Fruit fly (Drosophila melanogaster) whole organism, embryonic: ENCODE data around the gene Ir64a.

ENCODE experiments used
- Abd-B ChIP-seq: fragments of 200-800 bp; sonication (Bioruptor generic); optimal IDR thresholded peaks from 2 replicates; lab custom pipeline; 2018; ENCODE audit warnings: missing biosample characterization, mild to moderate bottlenecking, missing genetic modification characterization, moderate library complexity
- CG10565 ChIP-seq: fragments of 200-800 bp; sonication (Bioruptor generic); optimal IDR thresholded peaks from 3 replicates; lab custom pipeline; 2016; ENCODE audit warnings: missing biosample characterization, mild to moderate bottlenecking, missing genetic modification characterization
- CG11247 ChIP-seq: fragments of 200-800 bp; sonication (Bioruptor generic); IDR thresholded peaks from 2 replicates; pipeline ENCODE4 v1.3.6; 2022; ENCODE audit warnings: missing biosample characterization, missing genetic modification characterization
- CG12071 ChIP-seq: fragments of 200-800 bp; sonication (Bioruptor generic); optimal IDR thresholded peaks from 3 replicates; lab custom pipeline; 2018; ENCODE audit warnings: missing biosample characterization, mild to moderate bottlenecking, missing genetic modification characterization
- CG15479 ChIP-seq: fragments of 200-800 bp; sonication (Bioruptor generic); optimal IDR thresholded peaks from 3 replicates; lab custom pipeline; 2019; ENCODE audit warnings: missing biosample characterization, mild to moderate bottlenecking, missing genetic modification characterization, moderate library complexity
- CG17912 ChIP-seq: fragments of 200-800 bp; sonication (Bioruptor generic); optimal IDR thresholded peaks from 2 replicates; lab custom pipeline; 2018; ENCODE audit warnings: missing biosample characterization, mild to moderate bottlenecking, missing genetic modification characterization
- CG18011 ChIP-seq: fragments of 200-800 bp; sonication (Bioruptor generic); optimal IDR thresholded peaks from 2 replicates; lab custom pipeline; 2017; ENCODE audit warnings: missing biosample characterization, missing genetic modification characterization, mild to moderate bottlenecking, moderate library complexity, missing genotype
- CG18476 ChIP-seq: fragments of 200-800 bp; sonication (Bioruptor generic); optimal IDR thresholded peaks from 2 replicates; lab custom pipeline; 2016; ENCODE audit warnings: missing biosample characterization, mild to moderate bottlenecking, missing genetic modification characterization
- CG18599 ChIP-seq: fragments of 200-800 bp; sonication (Bioruptor generic); optimal IDR thresholded peaks from 3 replicates; lab custom pipeline; 2017; ENCODE audit warnings: missing biosample characterization, missing genetic modification characterization, mild to moderate bottlenecking, moderate library complexity, missing genetic modification reagents
- CG30403 ChIP-seq: fragments of 200-800 bp; sonication (Bioruptor generic); optimal IDR thresholded peaks from 3 replicates; lab custom pipeline; 2016; ENCODE audit warnings: missing biosample characterization, missing genetic modification characterization
- CG3407 ChIP-seq: fragments of 200-800 bp; sonication (Bioruptor generic); optimal IDR thresholded peaks from 2 replicates; lab custom pipeline; 2018; ENCODE audit warnings: missing biosample characterization, mild to moderate bottlenecking, missing genetic modification characterization
- CG42726 ChIP-seq: fragments of 200-800 bp; sonication (Bioruptor generic); IDR thresholded peaks from 2 replicates; pipeline ENCODE4 v1.3.6; 2022; ENCODE audit warnings: missing biosample characterization, missing genetic modification characterization; ENCODE audit not compliant: partially characterized antibody
- CG5953 ChIP-seq: fragments of 200-800 bp; sonication (Bioruptor generic); IDR thresholded peaks from 2 replicates; pipeline ENCODE4 v1.3.6; 2022; ENCODE audit warnings: missing biosample characterization, missing genetic modification characterization
- CG7839 ChIP-seq: fragments of 200-800 bp; sonication (Bioruptor generic); optimal IDR thresholded peaks from 3 replicates; lab custom pipeline; 2018; ENCODE audit warnings: missing biosample characterization, mild to moderate bottlenecking, missing genetic modification characterization, moderate library complexity
- CG8478 ChIP-seq: fragments of >200 bp; optimal IDR thresholded peaks from 2 replicates; lab custom pipeline; 2018
- CG8924 ChIP-seq: fragments of 200-800 bp; optimal IDR thresholded peaks from 3 replicates; lab custom pipeline; 2019; ENCODE audit warnings: missing biosample characterization, mild to moderate bottlenecking, missing genetic modification characterization, moderate library complexity
- D ChIP-seq, 2 experiments: fragments of 200-800 bp in 1 of 2; fragments of >200 bp in 1 of 2; sonication (Bioruptor generic) in 1 of 2; optimal IDR thresholded peaks; 2 replicates in 1 of 2; 3 replicates in 1 of 2; lab custom pipeline; 2017; ENCODE audit warnings: mild to moderate bottlenecking in 1 of 2, missing biosample characterization in 1 of 2, missing genetic modification characterization in 1 of 2, missing genetic modification reagents in 1 of 2
- Gug ChIP-seq: fragments of 200-800 bp; sonication (Bioruptor generic); IDR thresholded peaks from 4 replicates; pipeline ENCODE4 v1.3.6; 2022; ENCODE audit warnings: missing biosample characterization, missing genetic modification characterization
- Hand ChIP-seq: fragments of 200-800 bp; sonication (Bioruptor generic); optimal IDR thresholded peaks from 2 replicates; lab custom pipeline; 2017; ENCODE audit warnings: mild to moderate bottlenecking, missing biosample characterization, missing genetic modification reagents, missing genetic modification characterization
- Hr39 ChIP-seq: fragments of >200 bp; optimal IDR thresholded peaks from 2 replicates; lab custom pipeline; 2017
- MESR4 ChIP-seq: fragments of 200-800 bp; sonication (Bioruptor generic); optimal IDR thresholded peaks from 2 replicates; lab custom pipeline; 2018; ENCODE audit warnings: missing biosample characterization, mild to moderate bottlenecking, missing genetic modification characterization, moderate library complexity
- Mes4 ChIP-seq: fragments of 200-800 bp; sonication (Bioruptor generic); optimal IDR thresholded peaks from 2 replicates; lab custom pipeline; 2016; ENCODE audit warnings: missing biosample characterization, missing genetic modification characterization
- Mrtf ChIP-seq: fragments of 200-800 bp; sonication (Bioruptor generic); IDR thresholded peaks from 3 replicates; pipeline ENCODE4 v1.3.6; 2022; ENCODE audit warnings: missing biosample characterization, missing genetic modification characterization
- Myb ChIP-seq: fragments of 200-800 bp; sonication (Bioruptor generic); optimal IDR thresholded peaks from 2 replicates; lab custom pipeline; 2016; ENCODE audit warnings: missing biosample characterization, missing genetic modification characterization
- Ptx1 ChIP-seq: fragments of 200-800 bp; sonication (Bioruptor generic); IDR thresholded peaks from 2 replicates; pipeline ENCODE4 v1.3.6; 2022; ENCODE audit warnings: missing biosample characterization, missing genetic modification characterization
- Scr ChIP-seq: fragments of 200-800 bp; sonication (Bioruptor generic); IDR thresholded peaks from 2 replicates; pipeline ENCODE4 v1.3.6; 2022; ENCODE audit warnings: missing biosample characterization, missing genetic modification characterization; ENCODE audit not compliant: partially characterized antibody
- Sry-δ ChIP-seq: fragments of 200-800 bp; sonication (Bioruptor generic); optimal IDR thresholded peaks from 2 replicates; lab custom pipeline; 2016; ENCODE audit warnings: missing biosample characterization, missing genetic modification characterization
- bab2 ChIP-seq: fragments of 200-800 bp; sonication (Bioruptor generic); optimal IDR thresholded peaks from 2 replicates; lab custom pipeline; 2016; ENCODE audit warnings: missing biosample characterization, missing genetic modification characterization
- bbx ChIP-seq: fragments of 200-800 bp; sonication (Bioruptor generic); IDR thresholded peaks from 2 replicates; pipeline ENCODE4 v1.3.6; 2022; ENCODE audit warnings: missing biosample characterization, missing genetic modification characterization; ENCODE audit not compliant: partially characterized antibody
- br ChIP-seq: fragments of >200 bp; optimal IDR thresholded peaks from 2 replicates; lab custom pipeline; 2017
- ci ChIP-seq: fragments of 200-800 bp; sonication (Bioruptor generic); IDR thresholded peaks from 3 replicates; pipeline ENCODE4 v1.3.6; 2022; ENCODE audit warnings: missing biosample characterization, missing genetic modification characterization
- crol ChIP-seq: fragments of 200-800 bp; sonication (Bioruptor generic); IDR thresholded peaks from 2 replicates; pipeline ENCODE4 v1.3.6; 2022; ENCODE audit warnings: missing biosample characterization, missing genetic modification characterization
- dmrt11E ChIP-seq: fragments of 200-800 bp; sonication (Bioruptor generic); optimal IDR thresholded peaks from 3 replicates; lab custom pipeline; 2018; ENCODE audit warnings: missing biosample characterization, mild to moderate bottlenecking, missing genetic modification characterization, moderate library complexity
- dpn ChIP-seq, 2 experiments: fragments of 200-800 bp; sonication (Bioruptor generic); optimal IDR thresholded peaks; 3 replicates each; lab custom pipeline; 2016; ENCODE audit warnings: missing biosample characterization in 2 of 2, missing genetic modification characterization in 2 of 2
- en ChIP-seq: fragments of 200-800 bp; sonication (Bioruptor generic); optimal IDR thresholded peaks from 2 replicates; lab custom pipeline; 2016; ENCODE audit warnings: missing biosample characterization, missing genetic modification characterization
- eyg ChIP-seq: fragments of 200-800 bp; sonication (Bioruptor generic); optimal IDR thresholded peaks from 3 replicates; lab custom pipeline; 2016; ENCODE audit warnings: missing biosample characterization, missing genetic modification characterization
- hkb ChIP-seq, 2 experiments: fragments of 200-800 bp in 1 of 2; fragments of >200 bp in 1 of 2; sonication (Bioruptor generic) in 1 of 2; IDR thresholded peaks in 1 of 2; optimal IDR thresholded peaks in 1 of 2; 2 replicates each; pipeline versions ENCODE4 v1.3.6 to Lab custom; 2017 to 2022; ENCODE audit warnings: missing biosample characterization in 1 of 2, missing genetic modification characterization in 1 of 2
- jigr1 ChIP-seq: fragments of 200-800 bp; sonication (Bioruptor generic); IDR thresholded peaks from 3 replicates; pipeline ENCODE4 v1.3.6; 2022; ENCODE audit warnings: missing biosample characterization, missing genetic modification characterization
- nerfin-2 ChIP-seq: fragments of 200-800 bp; sonication (Bioruptor generic); IDR thresholded peaks from 2 replicates; pipeline ENCODE4 v1.3.6; 2022; ENCODE audit warnings: missing biosample characterization, missing genetic modification characterization; ENCODE audit not compliant: partially characterized antibody
- p53 ChIP-seq: fragments of 200-800 bp; sonication (Bioruptor generic); optimal IDR thresholded peaks from 2 replicates; lab custom pipeline; 2016; ENCODE audit warnings: missing biosample characterization, missing genetic modification characterization
- pros ChIP-seq: fragments of 200-800 bp; sonication (Bioruptor generic); optimal IDR thresholded peaks from 3 replicates; lab custom pipeline; 2019; ENCODE audit warnings: missing biosample characterization, mild to moderate bottlenecking, missing genetic modification characterization, moderate library complexity
- psq ChIP-seq: fragments of 200-800 bp; sonication (Bioruptor generic); optimal IDR thresholded peaks from 2 replicates; lab custom pipeline; 2017; ENCODE audit warnings: missing biosample characterization, missing genetic modification characterization
- pzg ChIP-seq: fragments of 200-800 bp; sonication (Bioruptor generic); optimal IDR thresholded peaks from 3 replicates; lab custom pipeline; 2018; ENCODE audit warnings: missing biosample characterization, mild to moderate bottlenecking, missing genetic modification characterization, moderate library complexity
- sd ChIP-seq: fragments of 200-800 bp; sonication (Bioruptor generic); optimal IDR thresholded peaks from 3 replicates; lab custom pipeline; 2018; ENCODE audit warnings: missing biosample characterization, mild to moderate bottlenecking, missing genetic modification characterization, moderate library complexity
- shn ChIP-seq: fragments of 200-800 bp; sonication (Bioruptor generic); optimal IDR thresholded peaks from 3 replicates; lab custom pipeline; 2016; ENCODE audit warnings: missing biosample characterization, missing genetic modification characterization
- sima ChIP-seq: fragments of 200-800 bp; sonication (Bioruptor generic); optimal IDR thresholded peaks from 2 replicates; lab custom pipeline; 2016; ENCODE audit warnings: missing biosample characterization, missing genetic modification characterization
- slbo ChIP-seq: fragments of 200-800 bp; sonication (Bioruptor generic); IDR thresholded peaks from 2 replicates; pipeline ENCODE4 v1.3.6; 2022; ENCODE audit warnings: missing biosample characterization, missing genetic modification characterization
- slou ChIP-seq: fragments of 200-800 bp; sonication (Bioruptor generic); optimal IDR thresholded peaks from 3 replicates; lab custom pipeline; 2016; ENCODE audit warnings: missing biosample characterization, missing genetic modification characterization
- sug ChIP-seq: fragments of 200-800 bp; optimal IDR thresholded peaks from 2 replicates; lab custom pipeline; 2019; ENCODE audit warnings: missing biosample characterization, mild to moderate bottlenecking, missing genetic modification characterization, moderate library complexity
- unpg ChIP-seq: fragments of 200-800 bp; sonication (Bioruptor generic); optimal IDR thresholded peaks from 3 replicates; lab custom pipeline; 2018; ENCODE audit warnings: missing biosample characterization, mild to moderate bottlenecking, missing genetic modification characterization, moderate library complexity

The Ir64a gene

dm6 chr3L:5365164-5365879 lies 17.3 kb downstream of the Ir64a start (continued):
- TF ChIP-seq pzg (GFP tag; lab: Kevin White, UChicago): no peak
- peak; percentile 22 for TF ChIP-seq bab2 (GFP tag; lab: Kevin White, UChicago)
- TF ChIP-seq sd (tag; lab: Kevin White, UChicago): no peak
- TF ChIP-seq shn (GFP tag; lab: Kevin White, UChicago): no peak
- no peak for TF ChIP-seq CG10565 (GFP tag; lab: Kevin White, UChicago)
- TF ChIP-seq bbx (GFP tag; lab: Robert Waterston, UW): no peak
- no peak for TF ChIP-seq CG15479 (GFP tag; lab: Kevin White, UChicago)
- no peak for TF ChIP-seq Mes4 (GFP tag; lab: Kevin White, UChicago)
- TF ChIP-seq CG5953 (GFP tag; lab: Robert Waterston, UW): no peak
- peak; percentile 8 for TF ChIP-seq CG18011
- TF ChIP-seq D (optimal IDR thresholded peaks at IDR 0.05; lab: Kevin White, UChicago): no peak
- no peak for TF ChIP-seq D (GFP tag; optimal IDR thresholded peaks at IDR 0.05; lab: Kevin White, UChicago)
- TF ChIP-seq Abd-B (GFP tag; lab: Kevin White, UChicago): no peak
- no peak for TF ChIP-seq en
- TF ChIP-seq dpn (GFP tag; optimal IDR thresholded peaks at IDR 0.05; lab: Kevin White, UChicago): peak; percentile 22 to 49
- TF ChIP-seq br (lab: Kevin White, UChicago): no peak
- peak; percentile 32 for TF ChIP-seq CG30403 (GFP tag; lab: Kevin White, UChicago)
- TF ChIP-seq pros (GFP tag; lab: Kevin White, UChicago): no peak
- peak; percentile 42; the same call in 1 of the 2 replicates for TF ChIP-seq slbo (GFP tag; lab: Robert Waterston, UW)
- TF ChIP-seq CG17912: no peak
- no peak for TF ChIP-seq p53 (GFP tag; lab: Kevin White, UChicago)
- no peak for TF ChIP-seq nerfin-2
- TF ChIP-seq MESR4 (GFP tag; lab: Kevin White, UChicago): no peak
- peak; percentile 60 for TF ChIP-seq CG7839
- TF ChIP-seq CG12071 (GFP tag; lab: Kevin White, UChicago): no peak
- no peak for TF ChIP-seq slou (GFP tag; lab: Kevin White, UChicago)
- TF ChIP-seq Hr39: no peak
- TF ChIP-seq crol (GFP tag; lab: Robert Waterston, UW): peak; percentile 95
- no peak for TF ChIP-seq Ptx1 (GFP tag; lab: Robert Waterston, UW)
- TF ChIP-seq jigr1: no peak
- TF ChIP-seq eyg (GFP tag; lab: Kevin White, UChicago): no peak
- peak; percentile 37 for TF ChIP-seq CG8924 (tag; lab: Kevin White, UChicago)
- TF ChIP-seq Myb (GFP tag; lab: Kevin White, UChicago): no peak
- TF ChIP-seq Scr: no peak
- peak; percentile 31 for TF ChIP-seq unpg (GFP tag; lab: Kevin White, UChicago)
- TF ChIP-seq CG42726: no peak
- no peak for TF ChIP-seq CG3407 (GFP tag; lab: Kevin White, UChicago)
- TF ChIP-seq Sry-δ (GFP tag; lab: Kevin White, UChicago): no peak
- peak; percentile 23 for TF ChIP-seq psq (GFP tag; lab: Kevin White, UChicago)
- no peak for TF ChIP-seq Hand (GFP tag; lab: Kevin White, UChicago)
- no peak for TF ChIP-seq hkb (optimal IDR thresholded peaks at IDR 0.05; lab: Kevin White, UChicago)
- TF ChIP-seq hkb (GFP tag; IDR thresholded peaks at IDR 0.05; lab: Robert Waterston, UW): no peak
- TF ChIP-seq sima (GFP tag; lab: Kevin White, UChicago): no peak
- TF ChIP-seq CG11247 (GFP tag; lab: Robert Waterston, UW): no peak
- TF ChIP-seq Gug (GFP tag; lab: Robert Waterston, UW): no peak
- TF ChIP-seq CG18599 (GFP tag; lab: Kevin White, UChicago): no peak
- TF ChIP-seq ci (GFP tag; lab: Robert Waterston, UW): peak; percentile 66
- no peak for TF ChIP-seq CG8478
- TF ChIP-seq Mrtf (GFP tag; lab: Robert Waterston, UW): no peak
- TF ChIP-seq CG18476 (GFP tag; lab: Kevin White, UChicago): no peak
- TF ChIP-seq sug (tag; lab: Kevin White, UChicago): no peak
- no peak for TF ChIP-seq dmrt11E (tag; lab: Kevin White, UChicago)
